Worm (Caenorhabditis elegans) whole organism, late embryonic: Measurements from ENCODE around the gene ugt-67.

Source experiments
- madf-2 ChIP-seq: sonication (generic microtip); optimal IDR thresholded peaks from 2 replicates; lab custom pipeline; 2017; ENCODE audit warnings: missing genetic modification characterization, missing compliant biosample characterization
- npax-4 ChIP-seq: sonication (generic microtip); optimal IDR thresholded peaks from 2 replicates; lab custom pipeline; 2016; ENCODE audit warnings: missing genetic modification characterization, missing compliant biosample characterization

ce11 chrV:4937337-4937736, 36.2 kb downstream of the ugt-67 start:
- TF ChIP-seq npax-4 (tag; lab: Kevin White, UChicago) (no peak), madf-2 (tag; lab: Kevin White, UChicago) (no peak)
